Worm (Caenorhabditis elegans) whole organism, L4 larva: ENCODE measurements around the gene Y50D4A.1.

ENCODE experiments used
- aha-1 ChIP-seq: fragments of 150-350 bp; peaks from one replicate; lab custom pipeline; 2014; ENCODE audit warnings: missing biosample characterization, missing genetic modification characterization
- aly-2 ChIP-seq: sonication (generic microtip); optimal IDR thresholded peaks from 2 replicates; lab custom pipeline; 2018; ENCODE audit warnings: missing biosample characterization, missing genetic modification characterization
- ceh-32 ChIP-seq: sonication (generic microtip); optimal IDR thresholded peaks from 2 replicates; lab custom pipeline; 2016; ENCODE audit warnings: mild to moderate bottlenecking, missing genetic modification characterization, missing compliant biosample characterization; ENCODE audit not compliant: poor library complexity
- mdl-1 ChIP-seq, 2 experiments: fragments of 150-350 bp in 1 of 2; sonication (generic microtip) in 1 of 2; optimal IDR thresholded peaks; 2 replicates each; lab custom pipeline; 2014 to 2017; ENCODE audit warnings: missing biosample characterization in 2 of 2, missing genetic modification characterization in 2 of 2
- nhr-25 ChIP-seq: sonication (generic microtip); optimal IDR thresholded peaks from 2 replicates; lab custom pipeline; 2017; ENCODE audit warnings: missing genetic modification characterization, mild to moderate bottlenecking, missing compliant biosample characterization, antibody characterized with exemption, moderate library complexity, borderline replicate concordance; ENCODE audit not compliant: insufficient read depth
- nhr-48 ChIP-seq: sonication (generic microtip); optimal IDR thresholded peaks from 2 replicates; lab custom pipeline; 2016; ENCODE audit warnings: mild to moderate bottlenecking, missing genetic modification characterization, missing compliant biosample characterization
- pha-4 ChIP-seq, 2 experiments: fragments of 150-350 bp in 1 of 2; fragments of 200-800 bp in 1 of 2; sonication (Bioruptor generic) in 1 of 2; IDR thresholded peaks in 1 of 2; optimal IDR thresholded peaks in 1 of 2; 2 replicates each; pipeline versions ENCODE4 v1.3.6 to Lab custom; 2014 to 2022; ENCODE audit warnings: missing genetic modification characterization in 2 of 2, missing genetic modification reagents in 2 of 2, missing biosample characterization in 1 of 2, missing compliant biosample characterization in 1 of 2
- unc-130 ChIP-seq: sonication (generic microtip); optimal IDR thresholded peaks from 2 replicates; lab custom pipeline; 2016; ENCODE audit warnings: missing genetic modification reagents, missing genetic modification characterization, missing compliant biosample characterization
- unc-62 ChIP-seq, 3 experiments: fragments of 150-350 bp in 1 of 3; sonication (generic microtip); optimal IDR thresholded peaks in 2 of 3; peaks in 1 of 3; 1 replicate in 1 of 3; 2 replicates in 2 of 3; lab custom pipeline; 2014 to 2017; ENCODE audit warnings: missing biosample characterization in 3 of 3, missing genetic modification characterization in 3 of 3, missing genetic modification reagents in 3 of 3, missing genotype in 1 of 3
- zfp-3 ChIP-seq: fragments of 200-800 bp; sonication (Bioruptor generic); conservative IDR thresholded peaks from 2 replicates; pipeline ENCODE4 v1.3.6; 2022; ENCODE audit warnings: missing genetic modification reagents, missing genetic modification characterization, missing compliant biosample characterization

ce11 chrV:1170591-1170990 is 37.1 kb upstream of the Y50D4A.1 start:
- TF ChIP-seq unc-130 (GFP tag; lab: Kevin White, UChicago) = no peak
- no peak for TF ChIP-seq nhr-48 (tag; lab: Kevin White, UChicago)
- TF ChIP-seq pha-4 (GFP tag; IDR thresholded peaks at IDR 0.05; lab: Robert Waterston, UW) = no peak
- no peak for TF ChIP-seq pha-4 (tag; optimal IDR thresholded peaks at IDR 0.05; lab: Kevin White, UChicago)
- TF ChIP-seq zfp-3 (GFP tag; lab: Robert Waterston, UW) = no peak
- no peak for TF ChIP-seq nhr-25
- no peak for TF ChIP-seq mdl-1 (tag; optimal IDR thresholded peaks at IDR 0.05; lab: Kevin White, UChicago)
- TF ChIP-seq ceh-32 = no peak
- TF ChIP-seq aha-1 (tag; lab: Kevin White, UChicago) = no peak
- no peak for TF ChIP-seq aly-2 (tag; lab: Kevin White, UChicago)
- TF ChIP-seq unc-62 (GFP tag; optimal IDR thresholded peaks at IDR 0.05 in 1 of 2; lab: Kevin White, UChicago) = no peak
- TF ChIP-seq unc-62 (tag; optimal IDR thresholded peaks at IDR 0.05; lab: Kevin White, UChicago) = no peak
